Worm (Caenorhabditis elegans) whole organism, L2 larva: Measurements from ENCODE around the gene scl-11.

Experiments
- ama-1 ChIP-seq: fragments of 150-350 bp; optimal IDR thresholded peaks from 2 replicates; lab custom pipeline; 2018; ENCODE audit warnings: inconsistent platforms
- mdl-1 ChIP-seq, 2 experiments: fragments of 150-350 bp in 1 of 2; sonication (generic microtip) in 1 of 2; optimal IDR thresholded peaks; 2 replicates each; lab custom pipeline; 2017; ENCODE audit warnings: missing biosample characterization in 2 of 2, missing genetic modification characterization in 2 of 2
- nhr-11 ChIP-seq: fragments of 150-350 bp; optimal IDR thresholded peaks from 2 replicates; lab custom pipeline; 2014; ENCODE audit warnings: missing biosample characterization, missing genetic modification characterization
- nhr-12 ChIP-seq: fragments of 150-350 bp; optimal IDR thresholded peaks from 2 replicates; lab custom pipeline; 2014; ENCODE audit warnings: missing biosample characterization, missing genetic modification characterization
- nhr-237 ChIP-seq: fragments of 150-350 bp; optimal IDR thresholded peaks from 2 replicates; lab custom pipeline; 2014; ENCODE audit warnings: missing biosample characterization, missing genetic modification characterization
- nhr-77 ChIP-seq: fragments of 150-350 bp; optimal IDR thresholded peaks from 2 replicates; lab custom pipeline; 2014; ENCODE audit warnings: missing biosample characterization, missing genetic modification characterization
- sma-9 ChIP-seq, 2 experiments: fragments of 150-350 bp in 1 of 2; sonication (generic microtip) in 1 of 2; optimal IDR thresholded peaks; 2 replicates each; lab custom pipeline; 2014 to 2016; ENCODE audit warnings: missing genetic modification characterization in 2 of 2, mild to moderate bottlenecking in 1 of 2, missing biosample characterization in 1 of 2, missing compliant biosample characterization in 1 of 2, missing genetic modification reagents in 1 of 2, moderate library complexity in 1 of 2
- unc-55 ChIP-seq: fragments of 150-350 bp; sonication (generic microtip); optimal IDR thresholded peaks from 3 replicates; lab custom pipeline; 2014; ENCODE audit warnings: missing biosample characterization, missing genetic modification reagents, missing genetic modification characterization
- unc-62 ChIP-seq: fragments of 150-350 bp; optimal IDR thresholded peaks from 2 replicates; lab custom pipeline; 2014; ENCODE audit warnings: missing biosample characterization, missing genetic modification reagents, missing genetic modification characterization
- ztf-11 ChIP-seq: sonication (generic microtip); optimal IDR thresholded peaks from 2 replicates; lab custom pipeline; 2017; ENCODE audit warnings: missing biosample characterization, missing genetic modification characterization
- ztf-4 ChIP-seq: fragments of 150-350 bp; optimal IDR thresholded peaks from 2 replicates; lab custom pipeline; 2014; ENCODE audit warnings: missing biosample characterization, missing genetic modification characterization

DNA sequence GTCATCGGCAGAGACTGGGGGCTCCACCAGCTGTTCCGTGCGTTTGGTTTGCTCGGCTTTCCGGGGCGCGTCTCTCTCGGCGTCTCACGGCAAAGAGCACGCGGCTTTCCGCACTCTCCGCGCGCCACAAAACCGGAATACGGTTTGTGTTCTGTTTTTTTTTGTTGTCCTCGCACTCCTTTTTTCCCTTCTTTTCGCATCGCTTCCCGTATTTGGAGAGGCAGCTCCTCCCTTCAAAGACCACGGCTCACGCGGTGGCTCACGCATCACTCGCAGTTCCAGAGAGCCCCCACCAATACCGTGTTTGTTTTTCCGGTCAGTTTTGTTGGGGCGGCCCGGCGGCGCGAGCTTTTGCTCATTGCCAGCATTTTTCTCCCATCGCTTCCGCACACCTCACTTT, 28.3 kb upstream of the scl-11 start:
- TF ChIP-seq ztf-11 (tag; lab: Kevin White, UChicago) = no peak
- no peak for TF ChIP-seq nhr-11 (tag; lab: Kevin White, UChicago)
- no peak for TF ChIP-seq ztf-4 (tag; lab: Kevin White, UChicago)
- TF ChIP-seq unc-55 (GFP tag; lab: Kevin White, UChicago) = no peak
- TF ChIP-seq nhr-12 (tag; lab: Kevin White, UChicago) = no peak
- no peak for TF ChIP-seq sma-9 (GFP tag; optimal IDR thresholded peaks at IDR 0.05; lab: Kevin White, UChicago)
- no peak for TF ChIP-seq sma-9 (tag; optimal IDR thresholded peaks at IDR 0.05; lab: Kevin White, UChicago)
- TF ChIP-seq ama-1 (lab: Kevin White, UChicago) = no peak
- TF ChIP-seq nhr-77 (tag; lab: Kevin White, UChicago) = no peak
- no peak for TF ChIP-seq mdl-1 (tag; optimal IDR thresholded peaks at IDR 0.05; lab: Kevin White, UChicago)
- TF ChIP-seq unc-62 = no peak
- no peak for TF ChIP-seq nhr-237
